Worm (Caenorhabditis elegans) whole organism, L2 larva: Measurements from ENCODE around the gene ZC190.2.

Source experiments
- ama-1 ChIP-seq: fragments of 150-350 bp; optimal IDR thresholded peaks from 2 replicates; lab custom pipeline; 2018; ENCODE audit warnings: inconsistent platforms
- blmp-1 ChIP-seq: sonication (generic microtip); optimal IDR thresholded peaks from 2 replicates; lab custom pipeline; 2017; ENCODE audit warnings: missing genetic modification characterization, mild to moderate bottlenecking, missing compliant biosample characterization, antibody characterized with exemption, moderate library complexity; ENCODE audit not compliant: insufficient read depth
- ceh-82 ChIP-seq: fragments of 150-350 bp; optimal IDR thresholded peaks from 2 replicates; lab custom pipeline; 2014; ENCODE audit warnings: missing biosample characterization, missing genetic modification characterization
- fos-1 ChIP-seq: fragments of 150-350 bp; optimal IDR thresholded peaks from 2 replicates; lab custom pipeline; 2014; ENCODE audit warnings: missing biosample characterization, missing genetic modification characterization
- lin-13 ChIP-seq: fragments of 150-350 bp; optimal IDR thresholded peaks from 2 replicates; lab custom pipeline; 2014; ENCODE audit warnings: missing biosample characterization, missing genetic modification reagents, missing genetic modification characterization
- lin-39 ChIP-seq: fragments of 150-350 bp; optimal IDR thresholded peaks from 2 replicates; lab custom pipeline; 2014; ENCODE audit warnings: missing biosample characterization, missing genetic modification reagents, missing genetic modification characterization
- nhr-12 ChIP-seq: fragments of 150-350 bp; optimal IDR thresholded peaks from 2 replicates; lab custom pipeline; 2014; ENCODE audit warnings: missing biosample characterization, missing genetic modification characterization
- sem-4 ChIP-seq: fragments of 150-350 bp; optimal IDR thresholded peaks from 2 replicates; lab custom pipeline; 2014; ENCODE audit warnings: missing biosample characterization, missing genetic modification reagents, missing genetic modification characterization
- skn-1 ChIP-seq: sonication (generic microtip); optimal IDR thresholded peaks from 2 replicates; lab custom pipeline; 2017; ENCODE audit warnings: missing biosample characterization, missing genetic modification characterization
- sma-3 ChIP-seq: sonication (generic microtip); optimal IDR thresholded peaks from 2 replicates; lab custom pipeline; 2016; ENCODE audit warnings: missing genetic modification reagents, missing genetic modification characterization, missing compliant biosample characterization
- snpc-4 ChIP-seq: fragments of 150-350 bp; optimal IDR thresholded peaks from 2 replicates; lab custom pipeline; 2014; ENCODE audit warnings: missing biosample characterization, missing genetic modification characterization
- zag-1 ChIP-seq: fragments of 150-350 bp; optimal IDR thresholded peaks from 2 replicates; lab custom pipeline; 2014; ENCODE audit warnings: missing biosample characterization, missing genetic modification characterization
- ztf-11 ChIP-seq: sonication (generic microtip); optimal IDR thresholded peaks from 2 replicates; lab custom pipeline; 2017; ENCODE audit warnings: missing biosample characterization, missing genetic modification characterization

DNA sequence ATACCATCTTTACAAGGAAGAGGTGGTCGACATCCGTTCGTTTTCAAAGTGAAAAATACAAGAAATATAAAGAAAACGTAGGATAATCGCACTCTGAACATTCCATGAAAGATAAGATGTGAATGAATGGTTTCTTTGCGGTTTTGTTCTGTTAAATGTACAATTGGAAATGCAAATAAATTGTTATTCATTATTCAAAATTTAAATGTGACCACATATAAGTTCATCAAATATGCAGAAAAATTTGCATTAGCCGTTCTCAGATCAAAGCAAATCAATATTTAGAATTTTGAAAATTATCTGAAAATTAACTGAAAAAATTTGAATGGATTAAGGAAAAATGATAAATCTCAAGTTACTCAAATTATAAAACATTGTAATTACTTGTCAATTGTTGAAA, 30.8 kb downstream of the ZC190.2 start, which contains the start of gene ZC178.2:
- no peak for TF ChIP-seq zag-1
- TF ChIP-seq skn-1 (tag; lab: Kevin White, UChicago) = no peak
- no peak for TF ChIP-seq lin-13 (GFP tag; lab: Kevin White, UChicago)
- TF ChIP-seq sma-3 (GFP tag; lab: Kevin White, UChicago) = no peak
- TF ChIP-seq lin-39 = no peak
- TF ChIP-seq blmp-1 (tag; lab: Kevin White, UChicago) = no peak
- no peak for TF ChIP-seq ztf-11
- TF ChIP-seq snpc-4 = no peak
- TF ChIP-seq nhr-12 (tag; lab: Kevin White, UChicago) = no peak
- no peak for TF ChIP-seq fos-1 (tag; lab: Kevin White, UChicago)
- TF ChIP-seq ama-1 (lab: Kevin White, UChicago) = no peak
- no peak for TF ChIP-seq sem-4
- no peak for TF ChIP-seq ceh-82 (tag; lab: Kevin White, UChicago)
